Fruit fly (Drosophila melanogaster) whole organism, embryonic: ENCODE results near the gene CG13384.

Source experiments
- Antp ChIP-seq: fragments of 200-800 bp; sonication (Bioruptor generic); optimal IDR thresholded peaks from 3 replicates; lab custom pipeline; 2016; ENCODE audit warnings: missing biosample characterization, missing genetic modification characterization
- Atf-2 ChIP-seq: fragments of 200-800 bp; sonication (Bioruptor generic); optimal IDR thresholded peaks from 2 replicates; lab custom pipeline; 2016; ENCODE audit warnings: missing biosample characterization, missing genetic modification characterization
- Awh ChIP-seq: fragments of 200-800 bp; sonication (Bioruptor generic); IDR thresholded peaks from 2 replicates; pipeline ENCODE4, ENCODE4 v1.3.6; 2022; ENCODE audit warnings: missing biosample characterization, missing genetic modification characterization
- Bgb ChIP-seq: fragments of 200-800 bp; sonication (Bioruptor generic); IDR thresholded peaks from 2 replicates; pipeline ENCODE4 v1.3.6; 2022; ENCODE audit warnings: missing biosample characterization, missing genetic modification characterization; ENCODE audit not compliant: partially characterized antibody
- CG10267 ChIP-seq: fragments of 200-800 bp; sonication (Bioruptor generic); optimal IDR thresholded peaks from 2 replicates; lab custom pipeline; 2018; ENCODE audit warnings: missing biosample characterization, mild to moderate bottlenecking, missing genetic modification characterization, moderate library complexity
- CG10543 ChIP-seq: fragments of 200-800 bp; sonication (Bioruptor generic); optimal IDR thresholded peaks from 3 replicates; lab custom pipeline; 2017; ENCODE audit warnings: missing biosample characterization, mild to moderate bottlenecking, missing genetic modification characterization, moderate library complexity
- CG12219 ChIP-seq: fragments of 200-800 bp; sonication (Bioruptor generic); optimal IDR thresholded peaks from 3 replicates; lab custom pipeline; 2018; ENCODE audit warnings: missing biosample characterization, mild to moderate bottlenecking, missing genetic modification characterization
- CG13123 ChIP-seq: fragments of 200-800 bp; sonication (Bioruptor generic); optimal IDR thresholded peaks from 2 replicates; lab custom pipeline; 2016; ENCODE audit warnings: missing biosample characterization, missing genetic modification characterization
- CG15514 ChIP-seq: fragments of 200-800 bp; sonication (Bioruptor generic); optimal IDR thresholded peaks from 3 replicates; lab custom pipeline; 2017; ENCODE audit warnings: missing biosample characterization, missing genetic modification characterization, mild to moderate bottlenecking, moderate library complexity, missing genetic modification reagents
- CG15696 ChIP-seq: fragments of 200-800 bp; sonication (Bioruptor generic); optimal IDR thresholded peaks from 2 replicates; lab custom pipeline; 2019; ENCODE audit warnings: missing biosample characterization, mild to moderate bottlenecking, missing genetic modification characterization, moderate library complexity
- CG16863 ChIP-seq: fragments of 200-800 bp; sonication (Bioruptor generic); optimal IDR thresholded peaks from 3 replicates; lab custom pipeline; 2016; ENCODE audit warnings: missing biosample characterization, missing genetic modification characterization
- CG18262 ChIP-seq: fragments of 200-800 bp; optimal IDR thresholded peaks from 3 replicates; lab custom pipeline; 2019; ENCODE audit warnings: missing biosample characterization, mild to moderate bottlenecking, missing genetic modification characterization, moderate library complexity
- CG32772 ChIP-seq: fragments of 200-800 bp; sonication (Bioruptor generic); IDR thresholded peaks from 2 replicates; pipeline ENCODE4 v1.3.6; 2022; ENCODE audit warnings: missing biosample characterization, missing genetic modification characterization
- CG33557 ChIP-seq: fragments of 200-800 bp; sonication (Bioruptor generic); optimal IDR thresholded peaks from 2 replicates; lab custom pipeline; 2019; ENCODE audit warnings: missing biosample characterization, mild to moderate bottlenecking, missing genetic modification characterization, moderate library complexity
- CG3726 ChIP-seq: fragments of 200-800 bp; sonication (Bioruptor generic); IDR thresholded peaks from 3 replicates; pipeline ENCODE4, ENCODE4 v1.3.6; 2022; ENCODE audit warnings: missing biosample characterization, missing genetic modification characterization
- CG6683 ChIP-seq: fragments of 200-800 bp; sonication (Bioruptor generic); optimal IDR thresholded peaks from 2 replicates; lab custom pipeline; 2017; ENCODE audit warnings: missing biosample characterization, mild to moderate bottlenecking, missing genetic modification characterization, missing genetic modification reagents
- CG7839 ChIP-seq: fragments of 200-800 bp; sonication (Bioruptor generic); optimal IDR thresholded peaks from 3 replicates; lab custom pipeline; 2018; ENCODE audit warnings: missing biosample characterization, mild to moderate bottlenecking, missing genetic modification characterization, moderate library complexity
- CG7987 ChIP-seq: fragments of 200-800 bp; sonication (Bioruptor generic); optimal IDR thresholded peaks from 2 replicates; lab custom pipeline; 2018; ENCODE audit warnings: missing biosample characterization, mild to moderate bottlenecking, missing genetic modification characterization, moderate library complexity
- CG8388 ChIP-seq: fragments of 200-800 bp; sonication (Bioruptor generic); optimal IDR thresholded peaks from 2 replicates; lab custom pipeline; 2019; ENCODE audit warnings: missing biosample characterization, mild to moderate bottlenecking, missing genetic modification characterization, moderate library complexity
- CG8765 ChIP-seq: fragments of 200-800 bp; sonication (Bioruptor generic); IDR thresholded peaks from 2 replicates; pipeline ENCODE4 v1.3.6; 2022; ENCODE audit warnings: missing biosample characterization, missing genetic modification characterization
- CTCF ChIP-seq: fragments of 200-800 bp; sonication (Bioruptor generic); optimal IDR thresholded peaks from 2 replicates; lab custom pipeline; 2017; ENCODE audit warnings: missing biosample characterization, mild to moderate bottlenecking, missing genetic modification characterization, moderate library complexity
- CoRest ChIP-seq: fragments of 200-800 bp; sonication (Bioruptor generic); optimal IDR thresholded peaks from 3 replicates; lab custom pipeline; 2018; ENCODE audit warnings: missing biosample characterization, mild to moderate bottlenecking, missing genetic modification characterization, moderate library complexity
- Doc3 ChIP-seq: fragments of 200-800 bp; sonication (Bioruptor generic); IDR thresholded peaks from 3 replicates; pipeline ENCODE4 v1.3.6; 2022; ENCODE audit warnings: missing biosample characterization, missing genetic modification characterization; ENCODE audit not compliant: partially characterized antibody
- Drgx ChIP-seq: fragments of 200-800 bp; sonication (Bioruptor generic); IDR thresholded peaks from 2 replicates; pipeline ENCODE4 v1.3.6; 2022; ENCODE audit warnings: missing biosample characterization, missing genetic modification characterization
- Elba2 ChIP-seq: fragments of 200-800 bp; sonication (Bioruptor generic); optimal IDR thresholded peaks from 3 replicates; lab custom pipeline; 2016; ENCODE audit warnings: missing biosample characterization, missing genetic modification characterization
- Ets97D ChIP-seq: fragments of 200-800 bp; sonication (Bioruptor generic); optimal IDR thresholded peaks from 3 replicates; lab custom pipeline; 2016; ENCODE audit warnings: missing biosample characterization, missing genetic modification characterization
- Fer1 ChIP-seq: fragments of 200-800 bp; sonication (Bioruptor generic); optimal IDR thresholded peaks from 2 replicates; lab custom pipeline; 2017; ENCODE audit warnings: missing biosample characterization, mild to moderate bottlenecking, missing genetic modification characterization
- Fer3 ChIP-seq: fragments of 200-800 bp; sonication (Bioruptor generic); optimal IDR thresholded peaks from 2 replicates; lab custom pipeline; 2018; ENCODE audit warnings: missing biosample characterization, mild to moderate bottlenecking, missing genetic modification characterization, moderate library complexity
- HmgZ ChIP-seq: fragments of 200-800 bp; sonication (Bioruptor generic); optimal IDR thresholded peaks from 2 replicates; lab custom pipeline; 2018; ENCODE audit warnings: missing biosample characterization, mild to moderate bottlenecking, missing genetic modification characterization
- Hmr ChIP-seq: fragments of 200-800 bp; sonication (Bioruptor generic); optimal IDR thresholded peaks from 3 replicates; lab custom pipeline; 2017; ENCODE audit warnings: mild to moderate bottlenecking, missing biosample characterization, missing genetic modification reagents, missing genetic modification characterization
- Kr ChIP-seq: fragments of 200-800 bp; sonication (Bioruptor generic); optimal IDR thresholded peaks from 2 replicates; lab custom pipeline; 2017; ENCODE audit warnings: missing biosample characterization, mild to moderate bottlenecking, missing genetic modification characterization
- Nf-YC ChIP-seq: fragments of 200-800 bp; optimal IDR thresholded peaks from 3 replicates; lab custom pipeline; 2019; ENCODE audit warnings: missing biosample characterization, mild to moderate bottlenecking, missing genetic modification characterization, moderate library complexity
- Sox100B ChIP-seq: fragments of 200-800 bp; sonication (Bioruptor generic); optimal IDR thresholded peaks from 3 replicates; lab custom pipeline; 2018; ENCODE audit warnings: missing biosample characterization, mild to moderate bottlenecking, missing genetic modification characterization
- Sox102F ChIP-seq: fragments of 200-800 bp; sonication (Bioruptor generic); optimal IDR thresholded peaks from 2 replicates; lab custom pipeline; 2018; ENCODE audit warnings: missing biosample characterization, mild to moderate bottlenecking, missing genetic modification characterization, moderate library complexity
- ac ChIP-seq: fragments of 200-800 bp; sonication (Bioruptor generic); optimal IDR thresholded peaks from 3 replicates; lab custom pipeline; 2017; ENCODE audit warnings: missing biosample characterization, mild to moderate bottlenecking, missing genetic modification characterization
- ase ChIP-seq: fragments of 200-800 bp; sonication (Bioruptor generic); IDR thresholded peaks from 3 replicates; pipeline ENCODE4 v1.3.6; 2022; ENCODE audit warnings: missing biosample characterization, missing genetic modification characterization
- chm ChIP-seq: fragments of 200-800 bp; sonication (Bioruptor generic); IDR thresholded peaks from 2 replicates; pipeline ENCODE4 v1.3.6; 2022; ENCODE audit warnings: missing biosample characterization, missing genetic modification characterization
- crol ChIP-seq: fragments of 200-800 bp; sonication (Bioruptor generic); IDR thresholded peaks from 2 replicates; pipeline ENCODE4 v1.3.6; 2022; ENCODE audit warnings: missing biosample characterization, missing genetic modification characterization
- cwo ChIP-seq: fragments of 200-800 bp; sonication (Bioruptor generic); optimal IDR thresholded peaks from 3 replicates; lab custom pipeline; 2017; ENCODE audit warnings: missing biosample characterization, missing genetic modification characterization, mild to moderate bottlenecking, moderate library complexity, missing genetic modification reagents
- dmrt99B ChIP-seq: fragments of 200-800 bp; sonication (Bioruptor generic); optimal IDR thresholded peaks from 2 replicates; lab custom pipeline; 2018; ENCODE audit warnings: missing biosample characterization, mild to moderate bottlenecking, missing genetic modification characterization, moderate library complexity
- en ChIP-seq: fragments of 200-800 bp; sonication (Bioruptor generic); optimal IDR thresholded peaks from 2 replicates; lab custom pipeline; 2016; ENCODE audit warnings: missing biosample characterization, missing genetic modification characterization
- fru ChIP-seq: fragments of >200 bp; optimal IDR thresholded peaks from 2 replicates; lab custom pipeline; 2017
- gfzf ChIP-seq: fragments of 200-800 bp; sonication (Bioruptor generic); optimal IDR thresholded peaks from 2 replicates; lab custom pipeline; 2016; ENCODE audit warnings: missing biosample characterization, mild to moderate bottlenecking, missing genetic modification characterization, moderate library complexity
- nmo ChIP-seq: fragments of 200-800 bp; sonication (Bioruptor generic); optimal IDR thresholded peaks from 2 replicates; lab custom pipeline; 2018; ENCODE audit warnings: missing biosample characterization, mild to moderate bottlenecking, missing genetic modification characterization, moderate library complexity
- nom ChIP-seq: fragments of 200-800 bp; sonication (Bioruptor generic); optimal IDR thresholded peaks from 2 replicates; lab custom pipeline; 2017; ENCODE audit warnings: missing biosample characterization, missing genetic modification characterization, mild to moderate bottlenecking, moderate library complexity, missing genetic modification reagents
- psq ChIP-seq: fragments of 200-800 bp; sonication (Bioruptor generic); optimal IDR thresholded peaks from 2 replicates; lab custom pipeline; 2017; ENCODE audit warnings: missing biosample characterization, missing genetic modification characterization
- ranshi ChIP-seq: fragments of 200-800 bp; sonication (Bioruptor generic); IDR thresholded peaks from 2 replicates; pipeline ENCODE4 v1.3.6; 2022; ENCODE audit warnings: missing biosample characterization, missing genetic modification characterization
- run ChIP-seq: fragments of 200-800 bp; sonication (Bioruptor generic); optimal IDR thresholded peaks from 3 replicates; lab custom pipeline; 2018; ENCODE audit warnings: missing biosample characterization, mild to moderate bottlenecking, missing genetic modification characterization
- sens-2 ChIP-seq: fragments of 200-800 bp; sonication (Bioruptor generic); IDR thresholded peaks from 2 replicates; pipeline ENCODE4 v1.3.6; 2022; ENCODE audit warnings: missing biosample characterization, missing genetic modification characterization
- sima ChIP-seq: fragments of 200-800 bp; sonication (Bioruptor generic); optimal IDR thresholded peaks from 2 replicates; lab custom pipeline; 2016; ENCODE audit warnings: missing biosample characterization, missing genetic modification characterization
- tin ChIP-seq: fragments of 200-800 bp; sonication (Bioruptor generic); optimal IDR thresholded peaks from 3 replicates; lab custom pipeline; 2016; ENCODE audit warnings: missing biosample characterization, missing genetic modification characterization

CG13384 gene

DNA sequence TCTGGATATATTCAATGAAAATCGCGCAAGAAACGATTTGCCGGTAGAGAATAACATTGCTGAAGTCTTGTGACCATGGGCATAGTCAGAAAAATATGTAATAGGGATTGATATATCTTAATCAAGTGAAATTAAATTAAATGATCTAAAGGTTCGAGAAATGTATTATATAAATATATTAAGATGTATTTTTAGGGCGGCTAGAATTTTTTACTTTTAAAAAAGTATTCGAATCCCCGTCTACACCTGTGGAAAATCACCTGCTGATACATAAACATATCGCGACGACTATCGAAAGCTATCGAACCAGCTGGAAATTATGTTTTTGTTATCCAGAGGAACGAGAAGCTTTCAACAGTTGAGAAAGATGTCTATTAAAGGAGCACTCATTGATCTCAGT is 7.5 kb upstream of the CG13384 start, which contains the start of the genes CG13390 and CG17294 (continued):
- peak; percentile 100 for TF ChIP-seq CG7839
- TF ChIP-seq Antp (GFP tag; lab: Kevin White, UChicago): peak; percentile 82
- TF ChIP-seq Elba2: peak; percentile 82
- TF ChIP-seq Nf-YC: peak; percentile 95
- peak; percentile 99 for TF ChIP-seq tin (GFP tag; lab: Kevin White, UChicago)
- no peak for TF ChIP-seq fru (lab: Kevin White, UChicago)
- peak; percentile 92 for TF ChIP-seq crol
- TF ChIP-seq dmrt99B (tag; lab: Kevin White, UChicago): peak; percentile 100
- peak; percentile 100 for TF ChIP-seq nmo
- TF ChIP-seq CG8388 (GFP tag; lab: Kevin White, UChicago): peak; percentile 99
- peak; percentile 100 for TF ChIP-seq HmgZ (tag; lab: Kevin White, UChicago)
- TF ChIP-seq CG32772 (GFP tag; lab: Robert Waterston, UW): peak; percentile 100
- peak; percentile 92 for TF ChIP-seq CG16863 (GFP tag; lab: Kevin White, UChicago)
- peak; percentile 97 for TF ChIP-seq ac (GFP tag; lab: Kevin White, UChicago)
- peak; percentile 98 for TF ChIP-seq CG15514 (GFP tag; lab: Kevin White, UChicago)
- TF ChIP-seq cwo (GFP tag; lab: Kevin White, UChicago): peak; percentile 99
- peak; percentile 74 for TF ChIP-seq Kr (GFP tag; lab: Kevin White, UChicago)
- TF ChIP-seq chm (GFP tag; lab: Robert Waterston, UW): peak; percentile 99
- peak; percentile 79 for TF ChIP-seq CTCF
- no peak for TF ChIP-seq gfzf
- TF ChIP-seq Awh (GFP tag; lab: Robert Waterston, UW): peak; percentile 100
- TF ChIP-seq Fer3: peak; percentile 100
- peak; percentile 99 for TF ChIP-seq ase
- peak; percentile 91 for TF ChIP-seq Atf-2
- TF ChIP-seq CG18262: peak; percentile 100
- peak; percentile 71 for TF ChIP-seq Bgb
- TF ChIP-seq CG3726: peak; percentile 99
- peak; percentile 75 for TF ChIP-seq Doc3 (GFP tag; lab: Robert Waterston, UW)
- peak; percentile 79 for TF ChIP-seq en (GFP tag; lab: Kevin White, UChicago)
- TF ChIP-seq CG12219 (GFP tag; lab: Kevin White, UChicago): peak; percentile 99
- TF ChIP-seq CG10267 (tag; lab: Kevin White, UChicago): peak; percentile 98
- peak; percentile 99 for TF ChIP-seq CG8765 (GFP tag; lab: Robert Waterston, UW)
- peak; percentile 97 for TF ChIP-seq psq (GFP tag; lab: Kevin White, UChicago)
- peak; percentile 98 for TF ChIP-seq CG13123 (GFP tag; lab: Kevin White, UChicago)
- TF ChIP-seq Drgx: peak; percentile 100
- peak; percentile 99 for TF ChIP-seq Sox100B (GFP tag; lab: Kevin White, UChicago)
- TF ChIP-seq Sox102F: peak; percentile 100
- peak; percentile 99 for TF ChIP-seq CG15696 (tag; lab: Kevin White, UChicago)
- TF ChIP-seq ranshi (GFP tag; lab: Robert Waterston, UW): peak; percentile 100
- TF ChIP-seq CG33557: peak; percentile 99
- TF ChIP-seq sens-2 (GFP tag; lab: Robert Waterston, UW): peak; percentile 99
- peak; percentile 100 for TF ChIP-seq CoRest (tag; lab: Kevin White, UChicago)
- peak; percentile 98 for TF ChIP-seq CG7987 (GFP tag; lab: Kevin White, UChicago)
- TF ChIP-seq CG6683 (GFP tag; lab: Kevin White, UChicago): peak; percentile 99
- peak; percentile 100 for TF ChIP-seq Hmr
- TF ChIP-seq Ets97D (GFP tag; lab: Kevin White, UChicago): peak; percentile 90
- peak; percentile 99 for TF ChIP-seq nom
- TF ChIP-seq sima (GFP tag; lab: Kevin White, UChicago): peak; percentile 89
- peak; percentile 100 for TF ChIP-seq Fer1 (GFP tag; lab: Kevin White, UChicago)
- TF ChIP-seq CG10543: peak; percentile 98
- TF ChIP-seq run: peak; percentile 99
